Worm (Caenorhabditis elegans) whole organism, late embryonic: ENCODE data around the gene T05C1.3.

ENCODE experiments used
- F13H6.1 ChIP-seq: sonication (generic microtip); optimal IDR thresholded peaks from 2 replicates; lab custom pipeline; 2016; ENCODE audit warnings: missing genetic modification characterization, missing compliant biosample characterization
- K09A11.1 ChIP-seq: sonication (generic microtip); optimal IDR thresholded peaks from 2 replicates; lab custom pipeline; 2017; ENCODE audit warnings: antibody characterized with exemption, mild to moderate bottlenecking, missing genetic modification characterization, missing compliant biosample characterization; ENCODE audit not compliant: insufficient read depth
- pax-1 ChIP-seq: fragments of 150-350 bp; optimal IDR thresholded peaks from 2 replicates; lab custom pipeline; 2014; ENCODE audit warnings: missing biosample characterization, missing genetic modification characterization
- pha-4 ChIP-seq: fragments of 150-350 bp; optimal IDR thresholded peaks from 2 replicates; lab custom pipeline; 2018; ENCODE audit warnings: missing biosample characterization, missing genetic modification reagents, missing genetic modification characterization

DNA sequence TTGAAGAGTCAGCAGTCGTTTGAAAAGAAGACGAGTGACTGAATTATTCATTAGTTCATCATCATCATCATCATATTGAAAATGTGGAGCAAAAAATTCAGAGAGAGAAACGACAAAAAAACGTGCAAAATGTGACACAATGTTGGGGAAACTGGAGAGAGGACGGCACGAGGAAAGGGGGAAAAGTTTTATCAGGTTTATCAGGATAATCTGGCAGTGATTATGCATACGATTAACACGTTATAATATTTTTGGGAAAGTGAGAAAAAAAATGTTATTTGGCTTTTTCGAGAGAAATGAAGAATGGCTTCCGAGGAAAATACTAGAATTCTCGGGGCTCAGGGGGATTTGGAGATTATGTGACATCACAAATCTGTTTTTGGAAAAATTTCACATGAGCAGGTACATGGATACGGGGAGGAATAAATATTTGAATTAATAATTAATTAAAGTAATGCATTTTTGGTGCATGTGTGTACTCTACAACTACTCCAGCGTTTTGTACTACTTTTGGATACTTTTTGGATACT lies 16.0 kb upstream of the T05C1.3 start, which contains the start of gene camt-1:
- no peak for TF ChIP-seq K09A11.1
- TF ChIP-seq F13H6.1 (tag; lab: Kevin White, UChicago), result no peak
- TF ChIP-seq pax-1 (tag; lab: Kevin White, UChicago), result no peak
- TF ChIP-seq pha-4, result no peak
